Fruit fly (Drosophila melanogaster): ENCODE measurements around the gene CG7789.

CG7789 gene

DNA sequence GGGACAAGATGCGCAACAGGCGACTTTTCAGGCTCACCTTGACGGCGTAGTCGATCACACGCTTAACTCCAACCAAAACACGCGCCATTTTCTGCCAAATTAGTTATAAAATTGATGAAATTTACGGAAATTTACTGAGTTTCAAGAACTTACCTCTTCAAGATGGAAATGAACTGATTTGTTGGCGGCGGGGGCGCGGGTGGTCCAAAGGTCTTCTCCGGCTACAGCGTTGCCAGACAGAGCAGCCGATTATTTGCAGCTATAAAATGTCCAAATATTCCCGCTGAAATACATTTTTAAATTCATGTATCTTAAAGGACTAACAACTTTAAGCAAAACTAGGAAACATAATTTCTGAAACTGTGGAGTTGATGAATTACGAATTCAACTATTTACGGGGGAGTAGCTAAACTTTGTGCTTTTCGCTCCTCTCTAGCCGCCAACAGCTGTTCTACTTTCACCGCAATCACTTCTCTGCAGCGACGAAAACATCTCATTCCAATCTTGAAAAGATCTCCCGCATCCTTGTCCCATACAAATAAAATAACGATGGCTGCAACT, at the start of gene CG7789, which contains the start of gene Etfb:
Gene CG7789, plus strand, starts transcription at position 444 of the 561 bp plus-strand sequence.
Gene Etfb, minus strand, starts transcription at position 193 of the 561 bp plus-strand sequence.
- peak; percentile 87 for TF ChIP-seq CG17801 (GFP tag; optimal IDR thresholded peaks at IDR 0.05; ENCODE audit: partially characterized antibody)

DNA sequence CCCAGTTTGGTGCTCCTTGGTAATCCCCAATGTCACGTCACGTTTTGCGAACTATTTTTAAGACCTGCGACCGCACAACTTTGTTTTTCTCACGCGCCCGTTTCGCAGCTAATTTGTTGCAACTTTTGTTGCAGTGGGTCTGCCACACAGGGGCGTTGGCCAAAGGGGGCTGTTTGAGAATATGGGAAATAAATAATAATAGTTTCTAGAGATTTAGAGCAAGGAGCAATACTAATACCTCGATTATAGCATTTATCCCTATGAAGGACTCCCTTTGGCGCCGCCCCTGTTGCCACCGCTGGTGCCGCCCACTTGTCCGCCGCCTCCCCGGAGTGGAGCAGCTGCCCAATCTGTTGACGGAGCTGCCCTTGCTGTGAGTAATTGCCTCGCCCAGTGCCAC, 47.7 kb upstream of the CG7789 start:
- TF ChIP-seq CG17801 (GFP tag; optimal IDR thresholded peaks at IDR 0.05; ENCODE audit: partially characterized antibody) = no peak

DNA sequence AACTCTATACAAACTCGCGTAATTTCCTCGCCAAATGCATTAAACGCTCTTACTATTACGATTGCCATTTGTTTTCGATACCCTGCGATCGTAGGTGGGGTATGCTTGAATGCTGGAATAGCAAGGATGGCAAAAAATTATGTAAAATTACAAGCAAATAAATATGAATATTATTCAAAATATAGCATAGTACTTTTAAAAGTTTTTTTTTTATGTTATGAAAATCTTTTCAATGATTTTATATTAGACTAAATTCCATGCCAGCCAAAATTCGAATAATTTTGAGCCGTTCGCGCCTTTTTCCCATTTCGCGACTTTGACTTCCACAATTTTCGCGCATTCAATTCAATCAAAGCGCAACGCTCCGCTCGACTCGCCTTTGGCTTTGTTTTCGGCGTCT, 46.8 kb upstream of the CG7789 start:
- no peak for TF ChIP-seq CG17801 (GFP tag; optimal IDR thresholded peaks at IDR 0.05; ENCODE audit: partially characterized antibody)

DNA sequence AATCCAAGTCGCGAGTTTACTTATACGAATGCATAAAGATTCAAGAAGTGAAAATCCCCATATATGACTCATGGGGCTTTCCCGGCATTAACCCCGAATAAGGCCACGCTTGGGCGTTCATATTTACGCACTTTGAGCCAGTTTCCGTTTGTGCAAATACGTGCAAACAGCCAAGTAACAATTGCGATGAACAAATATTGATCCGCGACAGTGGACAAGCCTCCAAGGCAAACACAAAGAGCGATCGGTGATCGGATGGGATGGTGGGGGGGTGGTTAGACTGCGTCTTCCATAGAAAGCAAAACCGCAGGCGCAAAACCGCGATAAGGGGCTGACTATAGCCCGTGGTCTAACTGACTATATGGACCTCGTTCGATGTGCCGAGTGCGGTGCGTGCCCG, 45.8 kb upstream of the CG7789 start:
- no peak for TF ChIP-seq CG17801 (GFP tag; optimal IDR thresholded peaks at IDR 0.05; ENCODE audit: partially characterized antibody)

DNA sequence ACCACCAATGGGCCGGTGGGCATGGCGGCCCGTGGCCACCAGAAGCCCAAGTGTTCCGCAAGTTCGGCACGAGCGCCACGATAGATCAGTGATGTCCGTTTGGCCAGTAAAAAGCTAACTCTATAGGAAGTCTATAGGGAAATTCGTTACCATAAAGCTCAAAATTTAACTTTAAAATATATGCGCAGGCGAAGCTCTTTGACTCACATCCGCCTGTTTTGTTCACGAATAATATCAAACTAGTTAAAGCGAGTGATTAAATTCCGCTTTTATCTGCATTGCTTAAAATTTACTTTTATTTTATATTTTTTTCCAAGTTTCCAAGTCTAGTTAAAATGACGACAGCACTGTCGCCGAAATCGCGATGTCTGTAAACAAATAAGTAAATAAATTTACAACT, 45.3 kb upstream of the CG7789 start:
- TF ChIP-seq CG17801 (GFP tag; optimal IDR thresholded peaks at IDR 0.05; ENCODE audit: partially characterized antibody) = no peak

DNA sequence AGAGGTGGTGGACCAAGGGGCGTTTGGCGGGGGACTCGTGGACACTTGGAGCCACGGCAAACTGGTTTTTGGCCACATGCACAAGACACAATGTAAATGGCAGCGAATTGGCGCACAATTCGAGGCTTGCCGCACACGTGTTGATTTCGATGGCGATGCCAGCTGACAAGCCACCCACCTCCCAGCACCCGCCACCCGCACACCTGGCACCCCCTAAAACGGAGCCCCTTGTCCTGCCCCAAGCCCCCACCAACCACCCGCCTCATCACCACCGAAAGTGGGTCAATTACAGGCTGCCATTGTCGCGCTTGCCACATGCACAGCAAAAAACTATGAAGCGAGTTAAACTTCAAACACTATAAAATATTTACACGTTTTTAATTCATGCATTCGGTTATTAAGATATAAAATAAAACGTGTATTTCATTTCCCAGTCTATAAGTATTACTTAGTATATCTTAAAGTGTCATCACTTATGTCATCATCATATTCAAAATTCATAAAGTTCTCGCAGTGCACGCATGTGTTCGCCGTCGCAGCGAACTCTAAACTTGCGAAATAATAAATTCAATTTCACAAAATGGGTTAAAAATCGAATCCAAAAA, 44.8 kb upstream of the CG7789 start:
- TF ChIP-seq CG17801 (GFP tag; optimal IDR thresholded peaks at IDR 0.05; ENCODE audit: partially characterized antibody) = no peak

DNA sequence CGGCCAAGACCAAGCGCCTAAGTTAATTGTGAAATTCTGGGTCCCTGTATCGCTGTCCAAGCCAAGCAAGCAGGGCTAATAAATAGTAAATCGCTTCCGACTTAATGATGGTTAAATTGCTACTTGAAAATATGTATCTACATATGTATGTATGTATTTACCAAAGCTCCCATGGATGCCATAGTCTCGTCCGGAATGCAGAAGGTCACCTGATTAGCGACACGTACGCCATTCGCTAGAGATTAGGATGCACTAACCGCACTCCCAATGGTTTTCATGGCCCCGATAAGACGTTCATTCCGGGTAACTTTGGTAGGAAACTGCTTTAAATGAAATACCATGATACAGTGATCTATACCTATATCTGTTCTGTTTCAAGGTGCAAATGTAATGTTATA, 44.3 kb upstream of the CG7789 start:
- TF ChIP-seq CG17801 (GFP tag; optimal IDR thresholded peaks at IDR 0.05; ENCODE audit: partially characterized antibody) = no peak

DNA sequence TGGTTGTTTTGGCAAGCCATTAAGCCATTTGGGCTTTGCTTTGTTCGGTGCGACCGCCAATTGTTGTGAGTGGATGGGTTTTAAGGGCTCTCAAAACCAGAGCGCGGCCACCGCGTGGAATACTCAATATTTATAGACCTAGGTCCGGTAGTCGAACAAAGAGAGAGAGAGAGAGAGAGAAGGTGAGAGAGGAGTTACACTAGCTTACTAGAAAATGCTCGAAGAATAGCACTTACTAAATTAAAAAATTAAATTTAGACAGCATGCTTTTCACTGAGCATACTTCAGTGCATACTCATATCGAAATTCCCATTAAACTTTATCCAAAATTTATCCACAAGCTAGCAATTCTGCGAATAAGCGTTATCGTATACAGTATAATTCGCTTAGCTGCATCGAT, 43.0 kb upstream of the CG7789 start:
- TF ChIP-seq CG17801 (GFP tag; optimal IDR thresholded peaks at IDR 0.05; ENCODE audit: partially characterized antibody) = no peak

DNA sequence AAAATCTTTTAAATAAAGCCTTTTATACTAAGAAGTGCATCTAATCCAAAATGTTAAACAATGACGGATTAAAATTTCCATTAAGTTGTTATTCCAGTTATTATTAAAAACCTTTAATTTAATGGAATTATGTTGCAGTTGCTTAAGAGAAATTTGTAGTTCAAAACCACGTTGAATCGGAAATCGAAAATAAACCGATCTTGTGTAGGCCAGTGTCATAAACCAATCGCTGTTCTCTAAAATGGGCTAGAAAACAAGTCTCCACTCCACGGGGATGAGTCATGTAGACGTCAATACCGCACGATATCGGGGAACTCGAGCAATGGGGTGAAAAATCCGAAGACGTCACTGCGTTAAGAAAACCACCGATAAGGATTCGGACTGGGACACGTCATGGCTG, 41.4 kb upstream of the CG7789 start:
- TF ChIP-seq CG17801 (GFP tag; optimal IDR thresholded peaks at IDR 0.05; ENCODE audit: partially characterized antibody) = no peak

DNA sequence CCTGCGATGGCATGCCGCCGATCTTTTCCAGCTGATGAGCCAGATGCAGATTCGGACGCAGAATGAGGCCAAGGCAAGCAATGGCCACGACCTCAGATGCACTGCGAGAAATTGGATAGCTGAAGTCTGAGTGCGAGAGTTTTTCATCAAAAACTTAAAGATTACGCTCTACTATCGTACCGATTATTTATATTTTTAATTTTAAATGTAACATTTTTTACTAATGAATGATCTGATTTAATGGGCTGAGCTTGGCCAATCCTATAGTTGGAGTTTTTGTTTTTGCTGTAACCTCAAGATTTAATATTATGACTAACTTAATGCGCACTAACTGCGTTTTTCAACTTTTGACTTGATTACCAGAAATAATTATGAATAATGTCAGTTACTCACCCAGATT, 40.7 kb upstream of the CG7789 start:
- no peak for TF ChIP-seq CG17801 (GFP tag; optimal IDR thresholded peaks at IDR 0.05; ENCODE audit: partially characterized antibody)

DNA sequence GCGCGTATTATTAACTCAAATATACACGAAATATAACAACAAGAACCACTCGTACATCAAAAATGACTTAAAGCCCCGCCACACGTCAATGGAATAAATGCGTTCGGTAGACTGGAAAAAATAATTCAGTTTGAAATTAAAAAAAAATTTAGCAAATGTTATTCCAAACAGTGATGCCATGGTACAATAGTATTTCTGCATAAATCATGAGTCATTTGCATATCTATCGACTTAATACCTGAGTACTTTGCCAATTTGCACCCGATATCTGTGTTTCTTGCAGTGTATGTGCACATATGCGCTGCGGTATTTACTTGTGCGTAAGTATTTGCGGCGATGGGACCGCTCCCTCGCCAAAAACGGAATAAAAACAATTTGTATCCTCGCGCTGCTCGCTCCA, 39.8 kb upstream of the CG7789 start:
- peak; percentile 52 for TF ChIP-seq CG17801 (GFP tag; optimal IDR thresholded peaks at IDR 0.05; ENCODE audit: partially characterized antibody)

DNA sequence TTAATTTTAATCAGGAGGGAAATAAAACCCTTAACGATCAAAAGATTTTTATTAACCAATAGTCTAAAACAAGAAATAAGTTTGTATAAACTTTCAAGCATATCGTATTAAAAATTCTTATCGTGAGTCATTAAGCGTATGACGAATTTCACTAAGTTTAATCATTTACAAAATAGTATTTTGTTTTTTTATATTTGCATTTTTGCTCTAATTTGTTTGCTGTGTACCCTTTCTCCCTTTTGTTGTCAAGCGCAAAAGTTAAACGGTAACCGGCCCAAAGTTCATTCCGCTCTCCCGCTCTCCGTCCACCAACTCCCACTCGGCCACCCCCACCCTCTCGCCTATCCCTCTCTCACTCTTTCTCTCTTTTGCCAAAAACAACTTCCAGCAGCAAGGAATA, 39.2 kb upstream of the CG7789 start:
- TF ChIP-seq CG17801 (GFP tag; optimal IDR thresholded peaks at IDR 0.05; ENCODE audit: partially characterized antibody) = no peak

DNA sequence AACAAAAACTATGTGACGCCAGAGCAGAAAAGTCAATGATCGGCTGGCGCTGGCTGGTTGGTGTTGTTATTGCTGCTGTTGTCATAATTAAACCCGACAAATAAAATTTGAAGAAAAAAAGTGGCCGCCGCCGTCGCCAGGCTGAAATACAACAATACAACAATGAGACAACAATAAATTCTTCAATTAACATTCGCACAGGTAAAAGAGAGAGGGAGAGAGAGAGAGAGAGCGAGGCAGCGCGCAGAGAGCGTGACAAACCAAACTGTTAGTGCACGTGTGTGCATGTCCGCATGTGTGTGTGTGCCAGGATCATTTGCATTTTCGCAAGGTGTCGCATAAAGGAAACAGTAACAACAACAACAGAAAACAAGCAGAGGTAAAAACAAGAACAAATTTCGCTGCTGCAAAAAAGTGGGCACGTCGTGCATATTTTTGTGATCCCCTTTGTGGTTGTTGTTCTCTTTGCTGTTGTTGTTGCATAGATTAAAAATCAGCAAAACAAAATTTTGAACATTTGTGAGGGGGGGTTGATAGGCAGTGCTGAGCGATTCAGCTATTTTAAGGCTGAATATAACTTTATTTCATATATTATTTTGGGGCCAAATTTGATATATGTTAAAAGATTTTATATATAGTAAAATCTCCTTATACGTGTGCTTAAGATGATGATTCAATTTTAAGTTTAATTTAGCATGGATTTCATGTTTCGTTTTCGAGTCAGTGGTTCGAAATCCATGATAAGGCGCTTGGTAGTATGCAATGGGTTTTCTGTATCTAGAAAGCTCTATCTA, 38.5 kb upstream of the CG7789 start:
- TF ChIP-seq CG17801 (GFP tag; optimal IDR thresholded peaks at IDR 0.05; ENCODE audit: partially characterized antibody) = no peak

DNA sequence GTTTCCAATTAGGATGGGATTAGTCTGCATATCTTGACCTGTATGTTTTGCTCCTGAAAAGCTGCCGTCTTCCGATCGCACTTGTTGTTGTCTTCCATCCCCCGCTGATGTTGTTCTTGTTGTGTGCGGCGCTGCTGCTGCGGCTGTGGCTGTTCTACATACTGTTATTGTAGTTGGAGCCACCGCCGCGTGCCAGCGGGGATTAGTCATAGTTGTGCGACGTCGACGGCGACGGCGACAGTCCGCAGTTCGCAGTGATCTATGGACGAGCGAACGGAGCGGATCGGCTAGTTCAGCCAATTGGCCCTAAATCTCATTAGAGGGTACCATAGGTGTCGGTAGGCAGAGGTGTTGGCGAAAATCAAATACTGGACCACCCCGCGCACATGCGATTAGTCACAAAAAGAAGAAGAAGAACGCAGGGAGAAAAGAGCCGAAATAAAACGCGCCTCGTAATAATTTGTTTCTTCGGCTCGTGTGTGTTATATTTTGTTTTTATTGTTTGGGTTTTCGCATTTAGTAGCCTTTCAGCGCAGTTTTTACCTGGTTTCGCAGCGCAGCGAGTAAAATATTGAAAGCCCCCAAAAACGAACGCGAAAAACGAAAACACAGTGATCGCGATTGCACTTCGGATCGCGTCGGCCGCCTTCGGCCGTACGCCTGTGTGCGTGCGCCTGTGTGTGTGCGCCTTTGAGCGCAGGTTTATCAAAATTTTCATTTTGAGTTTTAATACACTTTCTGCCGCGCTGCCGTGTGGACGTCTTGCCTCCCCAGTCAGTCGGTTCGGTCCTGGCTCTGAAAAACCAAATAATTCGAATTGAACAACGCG, 37.5 kb upstream of the CG7789 start, which contains the start of gene kay:
Gene kay, plus strand, starts transcription at position 729 of the 829 bp plus-strand sequence.
- no peak for TF ChIP-seq CG17801 (GFP tag; optimal IDR thresholded peaks at IDR 0.05; ENCODE audit: partially characterized antibody)

DNA sequence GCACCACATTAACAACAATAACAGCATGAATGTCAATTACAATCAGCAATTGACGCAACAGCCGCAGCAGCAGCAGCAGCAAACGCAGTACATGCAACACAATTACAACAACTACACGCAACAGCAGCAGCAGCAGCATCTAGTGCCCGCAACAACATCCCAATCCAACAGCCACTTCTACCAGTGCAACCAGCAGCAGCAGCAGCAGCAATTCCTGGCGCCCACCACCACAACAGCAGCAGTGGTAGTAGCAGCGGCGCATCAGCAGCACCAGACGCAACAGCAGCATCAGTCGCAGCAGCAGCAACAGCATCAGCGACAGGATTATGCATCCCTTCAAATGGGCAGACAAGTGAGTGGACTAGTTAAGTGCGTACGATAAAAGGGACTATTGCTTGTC, 35.8 kb upstream of the CG7789 start:
- TF ChIP-seq CG17801 (GFP tag; optimal IDR thresholded peaks at IDR 0.05; ENCODE audit: partially characterized antibody) = no peak
